Worm (Caenorhabditis elegans): Measurements from ENCODE around the gene F28H7.3.

The F28H7.3 gene

DNA sequence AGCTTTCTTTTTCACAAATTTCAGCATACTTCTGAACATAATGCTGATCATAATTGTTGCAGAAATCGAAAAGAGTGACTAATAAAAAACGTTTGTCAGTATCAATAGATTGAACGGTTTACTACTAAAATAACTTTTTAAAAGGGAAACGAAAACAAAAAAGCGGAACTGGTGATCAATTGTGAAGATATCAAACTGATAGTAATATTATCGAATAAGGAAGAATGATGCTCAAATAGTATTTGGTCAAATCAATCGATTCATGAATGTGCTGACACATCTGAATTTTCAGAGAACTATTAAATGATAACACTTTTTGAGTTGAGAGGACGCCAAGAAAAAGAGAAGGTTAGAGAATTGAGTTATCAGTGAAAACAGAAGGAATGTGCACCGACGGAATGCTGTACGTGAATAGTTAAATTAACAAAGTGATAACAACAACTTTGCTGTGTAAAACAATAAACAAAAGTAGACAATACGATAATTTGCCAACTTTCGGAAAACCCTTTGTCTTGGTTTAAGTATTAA is 26.0 kb upstream of the F28H7.3 start, which contains the start of gene D1054.5:
TSS of gene D1054.5 (minus strand) at position 51 of the 528 bp plus-strand sequence.
- TF ChIP-seq blmp-1 (tag; optimal IDR thresholded peaks at IDR 0.05) (no peak), sem-2 (GFP tag; optimal IDR thresholded peaks at IDR 0.05) (no peak), pha-4 (tag; optimal IDR thresholded peaks at IDR 0.05) (no peak)

DNA sequence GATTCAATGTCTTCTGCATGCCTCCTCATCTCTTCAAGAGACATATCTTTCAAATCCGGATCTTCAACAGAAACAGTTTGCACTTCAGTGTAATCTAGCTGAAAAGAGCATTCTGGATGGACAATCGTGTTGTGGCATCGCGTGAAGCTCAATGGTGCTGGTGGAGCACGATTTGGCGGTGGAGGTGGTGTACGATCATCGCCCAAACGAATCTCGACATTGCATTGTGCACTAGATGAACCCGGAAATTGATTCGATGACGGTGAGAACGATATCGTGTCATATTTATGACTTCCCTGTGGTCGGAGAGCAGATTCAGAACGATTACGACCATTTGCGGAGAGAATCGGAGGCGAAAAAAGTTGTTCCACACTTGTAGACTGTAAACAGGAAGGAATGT is 22.6 kb upstream of the F28H7.3 start:
- TF ChIP-seq nhr-237 (tag; optimal IDR thresholded peaks at IDR 0.05) (no peak), ham-2 (GFP tag; optimal IDR thresholded peaks at IDR 0.05) (no peak)

DNA sequence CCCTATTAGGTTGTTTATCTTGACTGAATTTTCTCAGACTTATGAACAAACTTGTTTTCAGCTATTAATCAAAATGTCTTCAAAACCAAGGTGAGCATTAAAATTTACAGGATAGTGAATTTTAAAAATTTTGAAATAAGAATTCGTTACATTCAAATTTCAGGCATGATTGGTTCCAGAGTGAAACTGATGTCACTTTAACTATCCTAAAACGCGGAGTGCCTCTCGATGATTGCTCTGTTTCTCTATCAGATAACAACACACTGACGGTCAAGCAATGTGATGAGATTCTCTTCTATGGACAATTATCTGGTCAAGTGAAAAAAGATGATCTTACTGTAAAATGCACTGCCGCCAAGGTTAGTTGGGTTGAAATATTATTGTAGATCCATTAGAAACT is 20.8 kb upstream of the F28H7.3 start, which contains the start of gene D1054.3:
TSS of gene D1054.3 (plus strand) at position 62 of the 400 bp plus-strand sequence.
- TF ChIP-seq tbx-8 (GFP tag; optimal IDR thresholded peaks at IDR 0.05) (no peak), ztf-11 (tag; optimal IDR thresholded peaks at IDR 0.05) (no peak), sem-2 (GFP tag; optimal IDR thresholded peaks at IDR 0.05) (no peak), unc-39 (tag; optimal IDR thresholded peaks at IDR 0.05) (no peak), elt-1 (tag; optimal IDR thresholded peaks at IDR 0.05; ENCODE audit: borderline replicate concordance, insufficient read depth) (no peak), sptf-1 (tag; optimal IDR thresholded peaks at IDR 0.05) (no peak), mep-1 (tag; optimal IDR thresholded peaks at IDR 0.05) (no peak), nhr-237 (tag; optimal IDR thresholded peaks at IDR 0.05) (no peak), nhr-76 (tag; optimal IDR thresholded peaks at IDR 0.05) (no peak), blmp-1 (tag; optimal IDR thresholded peaks at IDR 0.05) (no peak), ham-2 (GFP tag; optimal IDR thresholded peaks at IDR 0.05) (no peak), bed-3 (GFP tag; optimal IDR thresholded peaks at IDR 0.05) (no peak), cnd-1 (tag; optimal IDR thresholded peaks at IDR 0.05) (no peak), nhr-2 (tag; optimal IDR thresholded peaks at IDR 0.05) (no peak)

DNA sequence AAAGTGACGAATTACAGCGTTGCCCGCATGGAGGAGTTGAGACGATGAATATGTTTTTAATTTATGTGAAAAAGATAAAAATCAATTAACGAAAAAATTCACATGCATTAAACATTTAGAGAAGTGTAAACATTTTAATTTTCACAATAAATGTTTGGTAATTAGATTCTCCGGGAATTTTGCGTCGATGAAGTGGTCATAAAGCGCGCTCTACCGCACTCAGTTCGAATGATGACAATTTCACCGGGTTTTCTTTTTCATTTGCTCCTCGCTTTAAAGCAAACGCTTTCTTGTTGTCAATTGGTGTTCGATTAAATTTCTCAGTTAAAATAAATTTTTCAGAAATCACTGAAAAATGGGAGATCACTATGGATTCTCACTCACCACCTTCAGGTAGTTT is 19.4 kb upstream of the F28H7.3 start, which contains the start of the genes D1054.1 and pas-2:
TSS of gene D1054.1 (minus strand) at position 192 of the 400 bp plus-strand sequence.
TSS of gene pas-2 (plus strand) at position 343 of the 400 bp plus-strand sequence.
- no peak for TF ChIP-seq drap-1 (GFP tag; optimal IDR thresholded peaks at IDR 0.05)
- peak; percentile 85 for TF ChIP-seq ces-1 (GFP tag; optimal IDR thresholded peaks at IDR 0.05)
- TF ChIP-seq mep-1 (tag; optimal IDR thresholded peaks at IDR 0.05), result peak; percentile 15
- TF ChIP-seq nhr-237 (tag; optimal IDR thresholded peaks at IDR 0.05), result no peak

DNA sequence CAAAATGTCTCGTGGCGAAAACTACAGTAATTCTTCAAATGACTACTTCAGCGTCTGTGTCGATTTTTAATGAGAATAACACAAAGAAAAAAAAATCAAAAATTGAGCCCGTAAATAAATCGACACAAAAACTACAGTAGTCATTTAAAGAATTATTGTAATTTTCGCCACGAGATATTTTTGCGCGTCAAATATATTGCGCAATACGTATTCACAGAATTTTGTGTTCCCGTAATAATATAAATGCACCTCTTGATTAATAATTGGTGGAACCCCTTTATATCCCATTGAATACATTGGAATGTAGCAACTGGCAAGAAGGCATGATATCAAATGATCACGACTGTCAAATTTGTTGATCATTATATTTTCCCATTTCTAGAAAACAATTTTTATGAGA is 18.3 kb upstream of the F28H7.3 start:
- no peak for TF ChIP-seq nhr-28 (tag; optimal IDR thresholded peaks at IDR 0.05)
- TF ChIP-seq pha-4 (tag; optimal IDR thresholded peaks at IDR 0.05), result no peak
- no peak for TF ChIP-seq unc-120 (tag; optimal IDR thresholded peaks at IDR 0.05; ENCODE audit: poor library complexity, severe bottlenecking)
- no peak for TF ChIP-seq mab-5 (tag; optimal IDR thresholded peaks at IDR 0.05)
- TF ChIP-seq bed-3 (GFP tag; optimal IDR thresholded peaks at IDR 0.05), result no peak
- no peak for TF ChIP-seq ceh-83 (GFP tag; optimal IDR thresholded peaks at IDR 0.05)
- TF ChIP-seq zip-8 (tag; optimal IDR thresholded peaks at IDR 0.05), result peak; percentile 94

DNA sequence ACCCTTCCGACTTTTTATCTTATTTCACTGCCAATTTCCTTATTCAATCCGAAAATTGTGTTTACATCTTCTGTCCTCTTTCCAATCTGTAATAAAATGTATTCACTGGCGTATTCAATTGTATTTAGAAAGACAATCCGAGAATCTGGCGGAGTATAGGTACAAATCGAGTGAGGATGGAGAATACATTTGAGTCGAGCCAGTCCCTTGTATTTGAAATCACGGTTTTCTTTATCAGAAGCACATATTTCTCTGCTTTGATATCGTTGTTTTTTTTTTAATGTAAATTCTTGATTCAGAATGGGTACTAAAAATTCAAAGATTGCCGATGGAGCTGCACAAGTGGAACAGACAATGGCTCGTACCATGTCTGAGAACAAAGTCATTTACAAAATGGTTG is 13.5 kb upstream of the F28H7.3 start, which contains the start of gene ocr-1:
TSS of gene ocr-1 (plus strand) at position 301 of the 400 bp plus-strand sequence.
- TF ChIP-seq ceh-43 (GFP tag; optimal IDR thresholded peaks at IDR 0.05), result no peak
- no peak for TF ChIP-seq ceh-83 (GFP tag; optimal IDR thresholded peaks at IDR 0.05)
- TF ChIP-seq nhr-2 (tag; optimal IDR thresholded peaks at IDR 0.05), result no peak
- TF ChIP-seq blmp-1 (tag; optimal IDR thresholded peaks at IDR 0.05), result no peak
- no peak for TF ChIP-seq zip-8 (tag; optimal IDR thresholded peaks at IDR 0.05)
- no peak for TF ChIP-seq nhr-28 (tag; optimal IDR thresholded peaks at IDR 0.05)

DNA sequence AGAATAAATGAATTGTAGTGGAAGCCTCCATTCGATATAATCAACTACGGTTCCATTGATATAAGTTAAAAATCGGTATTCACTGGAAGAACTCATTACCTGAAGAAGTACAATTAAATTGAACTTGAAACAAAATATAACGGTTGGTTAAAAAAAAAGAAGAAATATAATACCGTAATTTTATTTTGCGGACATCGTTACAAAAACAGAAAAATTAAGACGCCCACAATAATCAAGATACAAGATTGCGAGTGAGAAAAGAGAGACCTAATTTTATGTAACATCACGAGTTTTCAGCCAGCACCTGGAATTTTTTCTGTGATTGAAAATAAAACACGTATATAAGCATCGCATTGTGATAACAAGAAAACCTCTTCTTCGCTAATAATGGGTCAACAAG is 12.1 kb upstream of the F28H7.3 start, which contains the start of gene sre-6:
TSS of gene sre-6 (minus strand) at position 101 of the 400 bp plus-strand sequence.
- no peak for TF ChIP-seq ces-1 (GFP tag; optimal IDR thresholded peaks at IDR 0.05)
- no peak for TF ChIP-seq mls-2 (tag; optimal IDR thresholded peaks at IDR 0.05)
- TF ChIP-seq M03D4.4 (tag; optimal IDR thresholded peaks at IDR 0.05), result no peak
- no peak for TF ChIP-seq hlh-1 (tag; optimal IDR thresholded peaks at IDR 0.05)
- TF ChIP-seq lsy-2 (tag; optimal IDR thresholded peaks at IDR 0.05), result no peak

All from whole organism, mixed stage, embryonic.